Worm (Caenorhabditis elegans): ENCODE data around the gene moma-1.

- TF ChIP-seq tab-1 (GFP tag; IDR thresholded peaks at IDR 0.05) = no peak
- no peak for TF ChIP-seq ztf-29 (GFP tag; IDR thresholded peaks at IDR 0.05)
- TF ChIP-seq med-1 (GFP tag; optimal IDR thresholded peaks at IDR 0.05; ENCODE audit: insufficient read depth) = no peak
- no peak for TF ChIP-seq flt-1 (GFP tag; IDR thresholded peaks at IDR 0.05)
- TF ChIP-seq cog-1 (tag; optimal IDR thresholded peaks at IDR 0.05) = no peak
- no peak for TF ChIP-seq ref-1 (GFP tag; conservative IDR thresholded peaks at IDR 0.05)
- TF ChIP-seq ztf-23 (GFP tag; IDR thresholded peaks at IDR 0.05) = no peak
- TF ChIP-seq klf-2 (GFP tag; conservative IDR thresholded peaks at IDR 0.05) = no peak
- TF ChIP-seq T22C8.4 (GFP tag; IDR thresholded peaks at IDR 0.05) = no peak
Measured at ce11 chrIII:853859-854359, 1.7 kb upstream of the moma-1 start, which contains the start of the genes rnp-5 and tag-51.

Measured in whole organism, midembryonic.